Worm (Caenorhabditis elegans): ENCODE data around the gene sams-5.

sams-5 gene

ce11 chrIV:6230560-6231073, 48.7 kb downstream of the sams-5 start, which contains the start of gene F58F9.4:
Gene F58F9.4, plus strand, starts transcription at chrIV:6231023.
- TF ChIP-seq tra-4 (tag; optimal IDR thresholded peaks at IDR 0.05) (no peak), F13C5.2 (tag; optimal IDR thresholded peaks at IDR 0.05) (no peak), B0310.2 (tag; optimal IDR thresholded peaks at IDR 0.05) (no peak), hmbx-1 (tag; optimal IDR thresholded peaks at IDR 0.05) (no peak), scrt-1 (GFP tag; IDR thresholded peaks at IDR 0.05) (no peak), tbx-37 (GFP tag; conservative IDR thresholded peaks at IDR 0.05) (no peak), tbx-11 (GFP tag; IDR thresholded peaks at IDR 0.05) (no peak), ama-1 (optimal IDR thresholded peaks at IDR 0.05) (no peak), ceh-13 (GFP tag; optimal IDR thresholded peaks at IDR 0.05) (no peak), hnd-1 (tag; optimal IDR thresholded peaks at IDR 0.05) (no peak), sea-1 (GFP tag; conservative IDR thresholded peaks at IDR 0.05) (no peak), hmg-4 (GFP tag; optimal IDR thresholded peaks at IDR 0.05) (no peak), aly-1 (tag; optimal IDR thresholded peaks at IDR 0.05) (no peak), pes-1 (GFP tag; IDR thresholded peaks at IDR 0.05) (no peak), ets-7 (tag; optimal IDR thresholded peaks at IDR 0.05) (no peak), flt-1 (GFP tag; IDR thresholded peaks at IDR 0.05) (no peak), ceh-36 (tag; optimal IDR thresholded peaks at IDR 0.05) (no peak)

- TF ChIP-seq sea-1 (GFP tag; conservative IDR thresholded peaks at IDR 0.05) (no peak), B0310.2 (tag; optimal IDR thresholded peaks at IDR 0.05) (no peak), ceh-36 (tag; optimal IDR thresholded peaks at IDR 0.05) (no peak), tbx-11 (GFP tag; IDR thresholded peaks at IDR 0.05) (no peak), hmbx-1 (tag; optimal IDR thresholded peaks at IDR 0.05) (no peak), hnd-1 (tag; optimal IDR thresholded peaks at IDR 0.05) (no peak), ama-1 (optimal IDR thresholded peaks at IDR 0.05) (no peak), hmg-4 (GFP tag; optimal IDR thresholded peaks at IDR 0.05) (no peak), tbx-37 (GFP tag; conservative IDR thresholded peaks at IDR 0.05) (no peak), flt-1 (GFP tag; IDR thresholded peaks at IDR 0.05) (no peak), tra-4 (tag; optimal IDR thresholded peaks at IDR 0.05) (no peak), aly-1 (tag; optimal IDR thresholded peaks at IDR 0.05) (no peak)
Observed at ce11 chrIV:6227974-6228373, 51.3 kb downstream of the sams-5 start, which contains the start of gene C49A9.1. Gene C49A9.1, plus strand, starts transcription at chrIV:6228190.
